Worm (Caenorhabditis elegans) whole organism, midembryonic: ENCODE measurements around the gene F53F4.17.

Experiments used
- ref-1 ChIP-seq: fragments of 200-800 bp; sonication (Bioruptor generic); conservative IDR thresholded peaks from 2 replicates; pipeline ENCODE4 v1.3.6; 2022; ENCODE audit warnings: missing genetic modification reagents, missing genetic modification characterization, missing compliant biosample characterization
- tab-1 ChIP-seq: fragments of 200-800 bp; sonication (Bioruptor generic); IDR thresholded peaks from 2 replicates; pipeline ENCODE4 v1.3.6; 2022; ENCODE audit warnings: missing genetic modification characterization, missing compliant biosample characterization
- ztf-29 ChIP-seq: fragments of 200-800 bp; sonication (Bioruptor generic); IDR thresholded peaks from 2 replicates; pipeline ENCODE4 v1.3.6; 2022; ENCODE audit warnings: missing genetic modification reagents, missing genetic modification characterization, missing compliant biosample characterization

- TF ChIP-seq ztf-29 (GFP tag; lab: Robert Waterston, UW) (no peak), tab-1 (GFP tag; lab: Robert Waterston, UW) (no peak), ref-1 (GFP tag; lab: Robert Waterston, UW) (no peak)
Observed at ce11 chrV:13624424-13624823, 36.4 kb downstream of the F53F4.17 start, which contains the start of gene F53F4.11.
